Worm (Caenorhabditis elegans) whole organism, midembryonic: ENCODE measurements around the gene clec-180.

ENCODE experiments used
- cog-1 ChIP-seq: sonication (generic microtip); optimal IDR thresholded peaks from 2 replicates; lab custom pipeline; 2016; ENCODE audit warnings: missing genetic modification characterization, missing compliant biosample characterization
- flt-1 ChIP-seq: fragments of 200-800 bp; sonication (Bioruptor generic); IDR thresholded peaks from 2 replicates; pipeline ENCODE4 v1.3.6; 2022; ENCODE audit warnings: missing genetic modification characterization, missing compliant biosample characterization
- klf-2 ChIP-seq: fragments of 200-800 bp; sonication (Bioruptor generic); conservative IDR thresholded peaks from 2 replicates; pipeline ENCODE4 v1.3.6; 2022; ENCODE audit warnings: missing genetic modification reagents, missing genetic modification characterization, missing compliant biosample characterization
- med-1 ChIP-seq: sonication (generic microtip); optimal IDR thresholded peaks from 2 replicates; lab custom pipeline; 2017; ENCODE audit warnings: missing genetic modification characterization, mild to moderate bottlenecking, missing compliant biosample characterization, antibody characterized with exemption, missing genetic modification reagents; ENCODE audit not compliant: insufficient read depth
- ztf-23 ChIP-seq: fragments of 200-800 bp; sonication (Bioruptor generic); IDR thresholded peaks from 2 replicates; pipeline ENCODE4 v1.3.6; 2022; ENCODE audit warnings: missing genetic modification reagents, missing genetic modification characterization, missing compliant biosample characterization
- ztf-29 ChIP-seq: fragments of 200-800 bp; sonication (Bioruptor generic); IDR thresholded peaks from 2 replicates; pipeline ENCODE4 v1.3.6; 2022; ENCODE audit warnings: missing genetic modification reagents, missing genetic modification characterization, missing compliant biosample characterization

DNA sequence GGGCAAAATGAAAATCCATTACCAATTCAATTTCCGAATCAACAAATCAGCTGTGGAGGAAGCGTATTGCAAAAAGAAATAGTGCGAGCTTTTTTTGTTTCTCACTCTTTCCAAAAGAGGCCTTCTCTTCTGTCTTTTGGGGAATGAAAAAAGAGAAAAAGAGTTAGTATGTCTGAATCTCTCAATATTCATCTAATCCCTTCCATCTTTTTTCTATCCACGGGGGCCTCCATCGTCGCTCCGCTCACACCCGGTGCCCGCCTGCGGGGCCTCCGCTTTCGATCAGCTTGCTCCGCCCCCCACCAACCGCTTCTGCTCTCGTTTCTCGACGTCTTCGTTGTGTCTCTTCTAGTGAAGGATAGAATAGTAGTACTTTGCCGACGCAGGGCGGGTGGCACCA, 50.6 kb downstream of the clec-180 start:
- no peak for TF ChIP-seq ztf-29 (GFP tag; lab: Robert Waterston, UW)
- TF ChIP-seq flt-1 (GFP tag; lab: Robert Waterston, UW) = no peak
- TF ChIP-seq cog-1 (tag; lab: Kevin White, UChicago) = no peak
- no peak for TF ChIP-seq klf-2 (GFP tag; lab: Robert Waterston, UW)
- no peak for TF ChIP-seq ztf-23
- no peak for TF ChIP-seq med-1
